Worm (Caenorhabditis elegans) whole organism, L3 larva: Measurements from ENCODE around the gene H03E18.1.

ENCODE experiments used
- ZK546.5 ChIP-seq: sonication (generic microtip); optimal IDR thresholded peaks from 2 replicates; lab custom pipeline; 2017; ENCODE audit warnings: missing biosample characterization, missing genetic modification characterization
- aly-2 ChIP-seq: fragments of 150-350 bp; optimal IDR thresholded peaks from 2 replicates; lab custom pipeline; 2014; ENCODE audit warnings: missing biosample characterization, missing genetic modification characterization
- hmg-11 ChIP-seq: sonication (generic microtip); optimal IDR thresholded peaks from 2 replicates; lab custom pipeline; 2016; ENCODE audit warnings: missing genetic modification characterization, missing compliant biosample characterization
- lin-15B ChIP-seq: fragments of 150-350 bp; optimal IDR thresholded peaks from 2 replicates; lab custom pipeline; 2014; ENCODE audit warnings: missing biosample characterization, missing genetic modification characterization
- lsy-12 ChIP-seq: sonication (generic microtip); optimal IDR thresholded peaks from 2 replicates; lab custom pipeline; 2016; ENCODE audit warnings: mild to moderate bottlenecking, missing genetic modification characterization, missing compliant biosample characterization
- nhr-23 ChIP-seq: fragments of 150-350 bp; optimal IDR thresholded peaks from 2 replicates; lab custom pipeline; 2014; ENCODE audit warnings: missing biosample characterization, missing genetic modification reagents, missing genetic modification characterization
- nhr-237 ChIP-seq: fragments of 150-350 bp; optimal IDR thresholded peaks from 2 replicates; lab custom pipeline; 2014; ENCODE audit warnings: missing biosample characterization, missing genetic modification characterization
- nhr-28 ChIP-seq: fragments of 150-350 bp; optimal IDR thresholded peaks from 2 replicates; lab custom pipeline; 2014; ENCODE audit warnings: missing biosample characterization, missing genetic modification characterization
- sea-2 ChIP-seq: fragments of 150-350 bp; sonication (generic microtip); optimal IDR thresholded peaks from 4 replicates; lab custom pipeline; 2014; ENCODE audit warnings: missing biosample characterization, missing genetic modification reagents, missing genetic modification characterization
- ztf-11 ChIP-seq: fragments of 150-350 bp; optimal IDR thresholded peaks from 2 replicates; lab custom pipeline; 2014; ENCODE audit warnings: missing biosample characterization, missing genetic modification characterization

H03E18.1 gene

DNA sequence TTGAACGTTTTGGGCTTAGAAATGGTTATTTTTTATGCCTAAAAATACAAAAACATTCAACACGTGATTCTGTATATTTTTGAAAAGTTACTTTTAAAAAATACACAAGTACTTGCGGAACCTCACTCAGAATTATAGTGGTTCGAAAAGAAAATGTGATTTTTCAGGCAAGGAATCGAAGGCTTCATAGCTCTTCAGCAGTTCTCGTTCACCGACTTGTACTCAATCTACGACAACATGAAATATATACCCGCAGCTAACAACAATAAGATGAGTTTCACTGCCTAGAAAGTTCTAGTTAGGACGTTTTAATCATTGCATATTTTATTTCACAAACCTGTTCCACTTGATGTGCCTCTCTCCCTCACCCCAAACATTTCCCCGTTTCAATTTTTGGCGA lies 54.9 kb downstream of the H03E18.1 start:
- TF ChIP-seq ztf-11 (tag; lab: Kevin White, UChicago) (no peak), nhr-237 (tag; lab: Kevin White, UChicago) (no peak), lsy-12 (tag; lab: Kevin White, UChicago) (no peak), nhr-28 (no peak), lin-15B (tag; lab: Kevin White, UChicago) (no peak), nhr-23 (tag; lab: Kevin White, UChicago) (no peak), hmg-11 (no peak), sea-2 (GFP tag; lab: Kevin White, UChicago) (no peak), aly-2 (no peak), ZK546.5 (tag; lab: Kevin White, UChicago) (no peak)
